Fruit fly (Drosophila melanogaster): ENCODE data around the gene CG42713.
A peak's percentile ranks its signal among the peaks of the same experiment; 100 is the strongest.

The CG42713 gene

DNA sequence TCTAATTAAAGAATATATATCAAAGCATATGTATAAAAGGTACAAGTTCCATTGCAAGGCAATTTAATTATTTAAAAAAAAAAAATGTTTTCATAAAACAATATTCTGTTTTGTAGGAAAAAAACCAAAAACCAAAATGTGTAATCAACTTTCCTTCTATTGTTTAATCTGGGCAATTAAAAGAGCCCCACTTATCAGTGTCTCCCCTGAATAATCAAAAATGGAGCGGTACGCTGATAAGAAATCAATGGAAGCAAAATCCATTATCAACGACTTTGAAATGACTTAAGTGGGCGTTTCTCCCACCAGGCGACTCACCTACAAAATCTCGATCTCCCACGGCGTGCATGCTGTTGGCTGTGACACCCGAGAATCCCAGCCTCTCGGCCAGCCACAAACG, 49.4 kb downstream of the CG42713 start:
- no peak for TF ChIP-seq CG1792 (GFP tag; optimal IDR thresholded peaks at IDR 0.05)
- no peak for TF ChIP-seq Sox102F (GFP tag; optimal IDR thresholded peaks at IDR 0.05)
- no peak for TF ChIP-seq Lhr (GFP tag; optimal IDR thresholded peaks at IDR 0.05)
- no peak for TF ChIP-seq so (GFP tag; IDR thresholded peaks at IDR 0.05)
- TF ChIP-seq CG7839 (tag; optimal IDR thresholded peaks at IDR 0.05), result no peak
- TF ChIP-seq grn (GFP tag; optimal IDR thresholded peaks at IDR 0.05), result peak; percentile 42
- no peak for TF ChIP-seq ab (GFP tag; optimal IDR thresholded peaks at IDR 0.05)
- TF ChIP-seq CG2120 (GFP tag; optimal IDR thresholded peaks at IDR 0.05), result no peak
- no peak for TF ChIP-seq lov (optimal IDR thresholded peaks at IDR 0.05)
- TF ChIP-seq lov (GFP tag; IDR thresholded peaks at IDR 0.05), result no peak
- TF ChIP-seq gcm2 (GFP tag; optimal IDR thresholded peaks at IDR 0.05), result no peak
- no peak for TF ChIP-seq vfl (GFP tag; optimal IDR thresholded peaks at IDR 0.05)
- TF ChIP-seq Nf-YA (GFP tag; IDR thresholded peaks at IDR 0.05), result no peak
- peak; percentile 77 for TF ChIP-seq sug (tag; optimal IDR thresholded peaks at IDR 0.05)
- TF ChIP-seq CG7987 (GFP tag; optimal IDR thresholded peaks at IDR 0.05), result no peak
- TF ChIP-seq CG34376 (GFP tag; optimal IDR thresholded peaks at IDR 0.05), result peak; percentile 8
- no peak for TF ChIP-seq Mad (GFP tag; optimal IDR thresholded peaks at IDR 0.05)
- no peak for TF ChIP-seq tap (tag; optimal IDR thresholded peaks at IDR 0.05)
- no peak for TF ChIP-seq run (tag; optimal IDR thresholded peaks at IDR 0.05)
- TF ChIP-seq CG2678 (tag; optimal IDR thresholded peaks at IDR 0.05), result peak; percentile 6
- no peak for TF ChIP-seq Hr51 (GFP tag; optimal IDR thresholded peaks at IDR 0.05)
- TF ChIP-seq exex (tag; optimal IDR thresholded peaks at IDR 0.05), result peak; percentile 90

All from whole organism, embryonic.